Worm (Caenorhabditis elegans): ENCODE measurements around the gene R166.2.

R166.2 gene

ce11 chrII:10485640-10486039 lies 51.8 kb downstream of the R166.2 start:
- no peak for TF ChIP-seq tra-4 (tag; optimal IDR thresholded peaks at IDR 0.05)
- TF ChIP-seq hmbx-1 (tag; optimal IDR thresholded peaks at IDR 0.05), result no peak
- TF ChIP-seq flt-1 (GFP tag; IDR thresholded peaks at IDR 0.05), result no peak
- no peak for TF ChIP-seq hmg-4 (GFP tag; optimal IDR thresholded peaks at IDR 0.05)
- TF ChIP-seq B0310.2 (tag; optimal IDR thresholded peaks at IDR 0.05), result no peak
- TF ChIP-seq F13C5.2 (tag; optimal IDR thresholded peaks at IDR 0.05), result no peak
- TF ChIP-seq ama-1 (optimal IDR thresholded peaks at IDR 0.05), result no peak
- TF ChIP-seq hnd-1 (tag; optimal IDR thresholded peaks at IDR 0.05), result no peak
- TF ChIP-seq ceh-36 (tag; optimal IDR thresholded peaks at IDR 0.05), result no peak
- TF ChIP-seq tbx-37 (GFP tag; conservative IDR thresholded peaks at IDR 0.05), result no peak
- TF ChIP-seq pes-1 (GFP tag; IDR thresholded peaks at IDR 0.05), result no peak
- TF ChIP-seq aly-1 (tag; optimal IDR thresholded peaks at IDR 0.05), result no peak
- no peak for TF ChIP-seq sea-1 (GFP tag; conservative IDR thresholded peaks at IDR 0.05)
- TF ChIP-seq scrt-1 (GFP tag; IDR thresholded peaks at IDR 0.05), result no peak

All from whole organism, early embryonic.